Worm (Caenorhabditis elegans) whole organism, early embryonic: Measurements from ENCODE around the gene ZK795.2.

Experiments used
- ama-1 ChIP-seq: fragments of 150-350 bp; optimal IDR thresholded peaks from 2 replicates; lab custom pipeline; 2014
- hmg-4 ChIP-seq: fragments of 200-800 bp; sonication (Bioruptor generic); optimal IDR thresholded peaks from 2 replicates; lab custom pipeline; 2018; ENCODE audit warnings: mild to moderate bottlenecking, missing genetic modification characterization, missing compliant biosample characterization
- hnd-1 ChIP-seq: sonication (generic microtip); optimal IDR thresholded peaks from 2 replicates; lab custom pipeline; 2016; ENCODE audit warnings: missing genetic modification characterization, missing compliant biosample characterization
- scrt-1 ChIP-seq: fragments of 200-800 bp; sonication (Bioruptor generic); IDR thresholded peaks from 2 replicates; pipeline ENCODE4 v1.3.6; 2022; ENCODE audit warnings: missing genetic modification characterization, missing compliant biosample characterization

DNA sequence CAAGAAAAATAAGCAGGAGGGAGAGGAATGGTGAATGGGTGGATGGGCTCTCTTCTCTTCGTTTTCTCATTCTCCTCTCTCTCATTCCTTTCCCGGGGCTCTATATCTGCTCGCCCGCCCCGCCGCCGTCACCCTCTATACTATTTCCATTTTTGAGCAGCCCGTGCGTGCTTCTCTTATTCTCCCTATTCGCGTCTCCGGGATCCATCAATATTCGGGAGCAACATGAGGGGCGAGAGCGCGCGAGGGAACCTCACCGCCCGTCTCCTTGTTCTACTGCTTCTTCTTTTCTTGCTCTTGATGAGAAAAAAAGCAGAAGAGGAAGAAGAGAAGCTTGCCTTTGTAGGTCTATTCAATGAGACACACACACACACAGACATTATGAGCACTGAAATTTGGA, 25.4 kb upstream of the ZK795.2 start:
- TF ChIP-seq hmg-4 (GFP tag; lab: Kevin White, UChicago): no peak
- no peak for TF ChIP-seq scrt-1 (GFP tag; lab: Robert Waterston, UW)
- no peak for TF ChIP-seq ama-1
- TF ChIP-seq hnd-1 (tag; lab: Kevin White, UChicago): no peak
